Worm (Caenorhabditis elegans): Measurements from ENCODE around the gene Y46G5A.20.

DNA sequence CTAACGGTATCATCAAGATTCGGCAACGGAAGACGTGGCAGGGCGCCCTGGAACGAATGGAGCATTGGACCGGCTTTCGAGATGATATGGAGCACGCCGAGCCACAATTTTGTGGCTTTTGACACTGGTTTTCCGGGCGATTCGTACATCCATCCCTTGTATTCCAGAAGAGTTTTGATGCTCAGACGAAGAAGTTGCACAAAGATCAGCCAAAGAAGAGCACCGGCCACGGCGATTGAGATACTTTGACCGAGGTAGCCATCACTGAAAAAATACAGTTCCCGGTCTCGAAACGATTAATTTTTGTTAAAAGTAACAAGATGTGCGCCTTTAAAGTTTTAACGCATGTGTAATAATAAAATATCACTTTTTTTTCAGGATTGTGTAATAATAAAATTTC is 15.6 kb upstream of the Y46G5A.20 start:
- TF ChIP-seq dao-5 (tag; optimal IDR thresholded peaks at IDR 0.05) (no peak), him-1 (tag; optimal IDR thresholded peaks at IDR 0.05) (no peak)

Measured in whole organism, L4/young adult.